Fruit fly (Drosophila melanogaster): ENCODE results near the gene CG6462.

dm6 chr3L:6033008-6033407, 3.9 kb upstream of the CG6462 start:
- no peak for TF ChIP-seq CG3919 (GFP tag; optimal IDR thresholded peaks at IDR 0.05)
- no peak for TF ChIP-seq Lpt (GFP tag; optimal IDR thresholded peaks at IDR 0.05)
- TF ChIP-seq Eip75B (GFP tag; optimal IDR thresholded peaks at IDR 0.05): no peak
- no peak for TF ChIP-seq CG10669 (GFP tag; optimal IDR thresholded peaks at IDR 0.05)
- TF ChIP-seq CG6854 (GFP tag; optimal IDR thresholded peaks at IDR 0.05): no peak
- no peak for TF ChIP-seq CG11902 (GFP tag; optimal IDR thresholded peaks at IDR 0.05)
- no peak for TF ChIP-seq pdm3 (GFP tag; optimal IDR thresholded peaks at IDR 0.05)
- no peak for TF ChIP-seq topi (GFP tag; optimal IDR thresholded peaks at IDR 0.05)
